Fruit fly (Drosophila melanogaster) whole organism, embryonic: Measurements from ENCODE around the gene Mec2.

Experiments
- Atf-2 ChIP-seq: fragments of 200-800 bp; sonication (Bioruptor generic); optimal IDR thresholded peaks from 2 replicates; lab custom pipeline; 2016; ENCODE audit warnings: missing biosample characterization, missing genetic modification characterization
- C15 ChIP-seq: fragments of 200-800 bp; sonication (Bioruptor generic); IDR thresholded peaks from 3 replicates; pipeline ENCODE4 v1.3.6; 2022; ENCODE audit warnings: missing biosample characterization, missing genetic modification characterization
- CG11560 ChIP-seq: fragments of 200-800 bp; sonication (Bioruptor generic); IDR thresholded peaks from 3 replicates; pipeline ENCODE4 v1.3.6; 2022; ENCODE audit warnings: missing biosample characterization, missing genetic modification characterization
- CG11723 ChIP-seq: fragments of 200-800 bp; sonication (Bioruptor generic); optimal IDR thresholded peaks from 2 replicates; lab custom pipeline; 2017; ENCODE audit warnings: missing biosample characterization, mild to moderate bottlenecking, missing genetic modification characterization
- CG14965 ChIP-seq: fragments of 200-800 bp; sonication (Bioruptor generic); optimal IDR thresholded peaks from 2 replicates; lab custom pipeline; 2016; ENCODE audit warnings: missing biosample characterization, missing genetic modification characterization, borderline replicate concordance
- CG17328 ChIP-seq: fragments of 200-800 bp; sonication (Bioruptor generic); IDR thresholded peaks from 2 replicates; pipeline ENCODE4 v1.3.6; 2022; ENCODE audit warnings: missing biosample characterization, missing genetic modification characterization
- CG18619 ChIP-seq: fragments of 200-800 bp; sonication (Bioruptor generic); optimal IDR thresholded peaks from 3 replicates; lab custom pipeline; 2017; ENCODE audit warnings: missing biosample characterization, mild to moderate bottlenecking, missing genetic modification characterization
- CG2199 ChIP-seq: fragments of 200-800 bp; sonication (Bioruptor generic); IDR thresholded peaks from 3 replicates; pipeline ENCODE4 v1.3.6; 2022; ENCODE audit warnings: missing biosample characterization, missing genetic modification characterization
- CG32532 ChIP-seq: fragments of 200-800 bp; sonication (Bioruptor generic); IDR thresholded peaks from 2 replicates; pipeline ENCODE4 v1.3.6; 2022; ENCODE audit warnings: missing biosample characterization, missing genetic modification characterization
- CG3407 ChIP-seq: fragments of 200-800 bp; sonication (Bioruptor generic); optimal IDR thresholded peaks from 2 replicates; lab custom pipeline; 2018; ENCODE audit warnings: missing biosample characterization, mild to moderate bottlenecking, missing genetic modification characterization
- CG34224 ChIP-seq: fragments of 200-800 bp; sonication (Bioruptor generic); IDR thresholded peaks from 3 replicates; pipeline ENCODE4 v1.3.6; 2022; ENCODE audit warnings: missing biosample characterization, missing genetic modification characterization; ENCODE audit not compliant: partially characterized antibody
- CG3847 ChIP-seq: fragments of 200-800 bp; sonication (Bioruptor generic); IDR thresholded peaks from 2 replicates; pipeline ENCODE4 v1.3.6; 2022; ENCODE audit warnings: missing biosample characterization, missing genetic modification characterization
- CG9727 ChIP-seq: fragments of 200-800 bp; sonication (Bioruptor generic); optimal IDR thresholded peaks from 3 replicates; lab custom pipeline; 2017; ENCODE audit warnings: missing biosample characterization, mild to moderate bottlenecking, missing genetic modification characterization
- CG9797 ChIP-seq: fragments of 200-800 bp; sonication (Bioruptor generic); optimal IDR thresholded peaks from 3 replicates; lab custom pipeline; 2018; ENCODE audit warnings: missing biosample characterization, mild to moderate bottlenecking, missing genetic modification characterization
- Ets65A ChIP-seq: fragments of 200-800 bp; sonication (Bioruptor generic); peaks from one replicate; lab custom pipeline; 2016; ENCODE audit warnings: missing biosample characterization, missing genetic modification characterization
- GATAe ChIP-seq: fragments of 200-800 bp; sonication (Bioruptor generic); conservative IDR thresholded peaks from 2 replicates; pipeline ENCODE4 v1.3.6; 2022; ENCODE audit warnings: missing biosample characterization, missing genetic modification characterization
- Hmr ChIP-seq: fragments of 200-800 bp; sonication (Bioruptor generic); optimal IDR thresholded peaks from 3 replicates; lab custom pipeline; 2017; ENCODE audit warnings: mild to moderate bottlenecking, missing biosample characterization, missing genetic modification reagents, missing genetic modification characterization
- Hr3 ChIP-seq: fragments of 200-800 bp; sonication (Bioruptor generic); optimal IDR thresholded peaks from 3 replicates; lab custom pipeline; 2016; ENCODE audit warnings: missing biosample characterization, missing genetic modification characterization
- Hr78 ChIP-seq, 2 experiments: fragments of 200-800 bp in 1 of 2; fragments of >200 bp in 1 of 2; sonication (Bioruptor generic) in 1 of 2; optimal IDR thresholded peaks; 2 replicates each; lab custom pipeline; 2017 to 2019; ENCODE audit warnings: missing biosample characterization in 2 of 2, missing genetic modification characterization in 2 of 2, mild to moderate bottlenecking in 1 of 2, moderate library complexity in 1 of 2
- Lhr ChIP-seq: fragments of 200-800 bp; sonication (Bioruptor generic); optimal IDR thresholded peaks from 3 replicates; lab custom pipeline; 2017; ENCODE audit warnings: mild to moderate bottlenecking, missing biosample characterization, missing genetic modification reagents, missing genetic modification characterization
- MTF-1 ChIP-seq: fragments of 200-800 bp; sonication (Bioruptor generic); optimal IDR thresholded peaks from 2 replicates; lab custom pipeline; 2018; ENCODE audit warnings: missing biosample characterization, mild to moderate bottlenecking, missing genetic modification characterization, borderline replicate concordance
- Rfx ChIP-seq: fragments of 200-800 bp; sonication (Bioruptor generic); IDR thresholded peaks from 2 replicates; pipeline ENCODE4 v1.3.6; 2022; ENCODE audit warnings: missing biosample characterization, missing genetic modification characterization
- Rx ChIP-seq: fragments of 200-800 bp; sonication (Bioruptor generic); IDR thresholded peaks from 2 replicates; pipeline ENCODE4 v1.3.6; 2022; ENCODE audit warnings: missing biosample characterization, missing genetic modification characterization
- ap ChIP-seq: fragments of 200-800 bp; sonication (Bioruptor generic); IDR thresholded peaks from 2 replicates; pipeline ENCODE4 v1.3.6; 2022; ENCODE audit warnings: missing biosample characterization, missing genetic modification characterization
- cad ChIP-seq: fragments of >200 bp; optimal IDR thresholded peaks from 2 replicates; lab custom pipeline; 2017; ENCODE audit warnings: missing biosample characterization, missing genetic modification characterization
- chinmo ChIP-seq: fragments of 200-800 bp; sonication (Bioruptor generic); IDR thresholded peaks from 4 replicates; pipeline ENCODE4 v1.3.6; 2022; ENCODE audit warnings: missing biosample characterization, missing genetic modification characterization; ENCODE audit not compliant: partially characterized antibody
- dpn ChIP-seq, 2 experiments: fragments of 200-800 bp; sonication (Bioruptor generic); optimal IDR thresholded peaks; 3 replicates each; lab custom pipeline; 2016; ENCODE audit warnings: missing biosample characterization in 2 of 2, missing genetic modification characterization in 2 of 2
- ftz-f1 ChIP-seq: fragments of 200-800 bp; sonication (Bioruptor generic); optimal IDR thresholded peaks from 2 replicates; lab custom pipeline; 2016; ENCODE audit warnings: missing biosample characterization, missing genetic modification characterization
- grau ChIP-seq: fragments of 200-800 bp; optimal IDR thresholded peaks from 3 replicates; lab custom pipeline; 2019; ENCODE audit warnings: missing biosample characterization, mild to moderate bottlenecking, missing genetic modification characterization, moderate library complexity
- h ChIP-seq: fragments of >200 bp; optimal IDR thresholded peaks from 2 replicates; lab custom pipeline; 2017
- hb ChIP-seq: fragments of 200-800 bp; sonication (Bioruptor generic); IDR thresholded peaks from 3 replicates; pipeline ENCODE4 v1.3.6; 2022; ENCODE audit warnings: missing biosample characterization, missing genetic modification characterization; ENCODE audit not compliant: partially characterized antibody
- kay ChIP-seq: fragments of 200-800 bp; sonication (Bioruptor generic); optimal IDR thresholded peaks from 2 replicates; lab custom pipeline; 2016; ENCODE audit warnings: missing biosample characterization, missing genetic modification characterization
- luna ChIP-seq: fragments of 200-800 bp; sonication (Bioruptor generic); optimal IDR thresholded peaks from 2 replicates; lab custom pipeline; 2016; ENCODE audit warnings: missing biosample characterization, missing genetic modification characterization
- mirr ChIP-seq: fragments of 200-800 bp; sonication (Bioruptor generic); optimal IDR thresholded peaks from 3 replicates; lab custom pipeline; 2018; ENCODE audit warnings: missing biosample characterization, mild to moderate bottlenecking, missing genetic modification characterization
- onecut ChIP-seq: fragments of 200-800 bp; sonication (Bioruptor generic); IDR thresholded peaks from 2 replicates; pipeline ENCODE4 v1.3.6; 2022; ENCODE audit warnings: missing biosample characterization, missing genetic modification characterization
- prd ChIP-seq, 3 experiments: fragments of >200 bp in 2 of 3; fragments of 200-800 bp in 1 of 3; sonication (Bioruptor generic) in 1 of 3; optimal IDR thresholded peaks in 2 of 3; IDR thresholded peaks in 1 of 3; 2 replicates in 2 of 3; 3 replicates in 1 of 3; pipeline versions ENCODE4 v1.3.6 to Lab custom; 2017 to 2022; ENCODE audit warnings: missing biosample characterization in 1 of 3, missing genetic modification characterization in 1 of 3
- pum ChIP-seq: fragments of 200-800 bp; sonication (Bioruptor generic); optimal IDR thresholded peaks from 2 replicates; lab custom pipeline; 2016; ENCODE audit warnings: missing biosample characterization, missing genetic modification characterization
- row ChIP-seq: fragments of 200-800 bp; sonication (Bioruptor generic); IDR thresholded peaks from 3 replicates; pipeline ENCODE4 v1.3.6; 2022; ENCODE audit warnings: missing biosample characterization, missing genetic modification characterization
- run ChIP-seq: fragments of 200-800 bp; sonication (Bioruptor generic); optimal IDR thresholded peaks from 3 replicates; lab custom pipeline; 2018; ENCODE audit warnings: missing biosample characterization, mild to moderate bottlenecking, missing genetic modification characterization
- zf30C ChIP-seq: fragments of 200-800 bp; sonication (Bioruptor generic); optimal IDR thresholded peaks from 3 replicates; lab custom pipeline; 2018; ENCODE audit warnings: missing biosample characterization, mild to moderate bottlenecking, missing genetic modification characterization

Mec2 gene

DNA sequence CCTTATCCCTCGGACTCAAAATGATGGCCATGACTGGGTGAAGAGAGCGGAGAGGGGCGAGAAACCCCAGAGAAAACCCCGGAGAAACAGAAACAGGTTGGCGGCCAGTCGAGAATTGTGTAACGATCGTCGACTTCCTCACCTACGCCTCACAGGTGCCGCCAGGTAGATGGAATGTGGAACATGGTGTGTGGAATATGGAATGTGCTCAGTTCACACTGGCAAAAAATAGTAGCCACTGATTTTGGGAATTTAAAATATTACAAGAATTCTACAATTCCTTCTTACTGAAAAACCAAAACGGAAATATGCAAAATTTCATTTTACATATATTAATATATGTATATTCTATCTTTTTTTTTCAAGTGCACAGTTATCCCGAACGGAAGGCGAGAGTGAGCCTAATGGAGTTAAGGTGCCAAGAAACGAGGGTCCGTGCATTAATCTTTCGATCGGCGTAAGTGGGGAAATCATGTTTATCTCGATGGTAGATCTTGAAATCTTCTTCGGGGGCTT lies 31.9 kb upstream of the Mec2 start (continued):
- peak; percentile 80 for TF ChIP-seq onecut (GFP tag; lab: Robert Waterston, UW)
- TF ChIP-seq row, result peak; percentile 82
- TF ChIP-seq prd (optimal IDR thresholded peaks at IDR 0.05; lab: Kevin White, UChicago), result no peak
- peak; percentile 90 for TF ChIP-seq prd (GFP tag; IDR thresholded peaks at IDR 0.05; lab: Robert Waterston, UW)
- TF ChIP-seq Atf-2, result no peak
- TF ChIP-seq MTF-1 (GFP tag; lab: Kevin White, UChicago), result peak; percentile 61
- peak; percentile 0 for TF ChIP-seq run (tag; lab: Kevin White, UChicago)
- peak; percentile 60 for TF ChIP-seq ap (GFP tag; lab: Robert Waterston, UW)
- peak; percentile 61 for TF ChIP-seq CG3847 (GFP tag; lab: Robert Waterston, UW)
- no peak for TF ChIP-seq hb (GFP tag; lab: Robert Waterston, UW)
- no peak for TF ChIP-seq cad (GFP tag; lab: Kevin White, UChicago)
- peak; percentile 96 for TF ChIP-seq zf30C (GFP tag; lab: Kevin White, UChicago)
- peak; percentile 87 for TF ChIP-seq Rfx (GFP tag; lab: Robert Waterston, UW)
- no peak for TF ChIP-seq pum (GFP tag; lab: Kevin White, UChicago)
- TF ChIP-seq CG9797 (GFP tag; lab: Kevin White, UChicago), result no peak
- peak; percentile 76 for TF ChIP-seq CG3407 (GFP tag; lab: Kevin White, UChicago)
- TF ChIP-seq dpn (GFP tag; optimal IDR thresholded peaks at IDR 0.05; lab: Kevin White, UChicago), result peak; percentile 25 to 74
- peak; percentile 79 for TF ChIP-seq Hr3
- peak; percentile 67 for TF ChIP-seq kay
- peak; percentile 24; the same call in 1 of the 3 replicates for TF ChIP-seq C15 (GFP tag; lab: Robert Waterston, UW)
- TF ChIP-seq CG2199 (GFP tag; lab: Robert Waterston, UW), result peak; percentile 70; the same call in 1 of the 3 replicates
- no peak for TF ChIP-seq h (lab: Kevin White, UChicago)
- no peak for TF ChIP-seq mirr (GFP tag; lab: Kevin White, UChicago)
- peak; percentile 82 for TF ChIP-seq grau (tag; lab: Kevin White, UChicago)
- no peak for TF ChIP-seq luna
- no peak for TF ChIP-seq CG14965 (GFP tag; lab: Kevin White, UChicago)
- peak; percentile 33 for TF ChIP-seq CG11723
- peak; percentile 86 for TF ChIP-seq CG32532 (GFP tag; lab: Robert Waterston, UW)
- TF ChIP-seq Rx (GFP tag; lab: Robert Waterston, UW), result peak; percentile 64
- TF ChIP-seq CG11560, result 0 out of 3 replicates have a peak, but pooled peaks have one; percentile 58
- TF ChIP-seq Ets65A, result peak; percentile 87
- peak; percentile 35; the same call in 1 of the 2 replicates for TF ChIP-seq GATAe (GFP tag; lab: Robert Waterston, UW)
- no peak for TF ChIP-seq CG34224 (GFP tag; lab: Robert Waterston, UW)
- peak; percentile 64 for TF ChIP-seq Lhr
- peak; percentile 68 for TF ChIP-seq Hmr (GFP tag; lab: Kevin White, UChicago)
- TF ChIP-seq CG18619, result peak; percentile 76
- no peak for TF ChIP-seq ftz-f1 (GFP tag; lab: Kevin White, UChicago)

DNA sequence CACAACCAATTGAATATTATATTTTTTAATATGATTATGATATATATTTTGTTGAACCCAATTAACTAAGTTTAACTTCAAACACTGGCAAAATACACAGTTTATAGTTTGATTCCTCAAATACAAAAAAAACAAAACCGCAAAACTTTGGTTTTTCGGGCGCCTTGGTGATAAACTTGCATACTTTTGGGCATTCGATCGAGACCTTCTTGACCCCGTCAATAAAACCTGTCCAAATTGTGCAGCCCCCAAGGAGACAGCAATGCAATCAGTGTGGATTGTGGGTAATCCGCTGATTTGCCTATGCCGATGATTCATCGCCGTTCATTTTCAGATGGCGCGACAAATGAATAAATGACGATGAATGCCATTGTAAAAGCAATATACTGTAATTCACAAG lies 30.4 kb upstream of the Mec2 start:
- TF ChIP-seq Hr78 (GFP tag; optimal IDR thresholded peaks at IDR 0.05; lab: Kevin White, UChicago) (peak in 1 of 2 experiments; percentile 67), CG17328 (GFP tag; lab: Robert Waterston, UW) (no peak), CG11560 (no peak), CG9727 (GFP tag; lab: Kevin White, UChicago) (no peak), chinmo (GFP tag; lab: Robert Waterston, UW) (0 out of 4 replicates have a peak, but pooled peaks have one; percentile 27)
